Fruit fly (Drosophila melanogaster) whole organism, larva: Measurements from ENCODE around the gene CG32198.

Experiments
- noc ChIP-seq: fragments of 200-800 bp; sonication (Bioruptor generic); optimal IDR thresholded peaks from 3 replicates; lab custom pipeline; 2019; ENCODE audit warnings: missing biosample characterization, mild to moderate bottlenecking, missing genetic modification characterization, moderate library complexity

Gene CG32198

DNA sequence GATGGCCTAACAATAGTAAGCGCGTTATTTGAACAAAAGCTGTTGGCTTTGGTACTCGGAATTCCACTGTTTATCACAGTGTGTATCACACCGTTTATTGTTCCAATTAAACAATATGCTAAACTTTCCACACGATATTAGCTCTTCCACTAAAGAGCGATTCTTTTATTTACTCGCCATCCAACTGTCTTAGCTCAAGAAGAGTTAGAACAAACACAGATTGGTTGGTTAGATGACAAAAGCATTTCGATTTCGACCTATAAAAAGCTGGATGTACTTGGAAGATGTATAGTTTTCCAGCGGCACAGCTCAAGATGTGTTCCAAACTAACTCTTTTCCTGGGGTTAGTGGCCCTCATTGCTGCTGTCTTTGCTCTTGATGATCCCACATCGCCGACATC lies at the start of gene CG32198:
TSS of gene CG32198 (plus strand) at position 301 of the 400 bp plus-strand sequence.
- TF ChIP-seq noc (tag; lab: Kevin White, UChicago) = no peak

DNA sequence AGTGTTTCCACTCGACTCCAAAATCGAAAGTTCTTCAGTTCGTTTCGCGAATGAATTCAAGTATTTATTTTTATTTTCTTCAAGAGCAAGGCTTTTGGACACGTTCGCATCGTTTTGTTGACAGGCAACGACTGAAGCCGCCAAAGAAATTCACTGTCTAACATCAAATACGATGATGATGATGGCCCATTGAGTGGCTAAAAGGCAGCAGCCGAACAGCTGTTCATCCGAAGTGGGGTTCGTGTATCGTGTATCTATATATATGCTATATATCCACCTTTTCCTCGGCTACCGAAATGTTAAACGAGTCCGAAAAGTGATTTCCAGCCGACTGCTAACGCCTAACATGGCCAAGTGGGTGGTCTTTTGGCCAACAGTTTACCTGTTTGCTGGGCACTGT lies 24.4 kb upstream of the CG32198 start, which contains the start of gene AstC-R2:
TSS of gene AstC-R2 (minus strand) at position 133 of the 400 bp plus-strand sequence.
- no peak for TF ChIP-seq noc (tag; lab: Kevin White, UChicago)

DNA sequence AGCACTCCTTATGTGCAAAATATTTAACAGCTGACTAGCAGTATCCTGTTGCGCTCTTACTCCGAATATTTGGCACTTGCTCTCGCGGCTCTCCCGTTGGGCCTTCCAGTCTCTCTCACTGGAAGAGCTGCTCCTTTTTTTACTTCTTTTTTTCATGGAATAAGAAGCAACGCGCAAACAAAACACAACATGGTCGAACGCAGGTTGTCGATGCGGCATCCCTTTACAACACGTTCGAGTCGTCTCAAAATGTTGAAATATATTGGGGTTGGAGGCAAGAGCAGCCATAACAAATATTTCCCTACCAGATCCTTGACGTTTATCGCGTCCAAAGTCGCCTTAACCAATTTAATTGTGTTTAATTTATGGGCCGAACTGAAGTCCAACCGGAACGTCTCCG lies 13.1 kb downstream of the CG32198 start:
- TF ChIP-seq noc (tag; lab: Kevin White, UChicago) = no peak

DNA sequence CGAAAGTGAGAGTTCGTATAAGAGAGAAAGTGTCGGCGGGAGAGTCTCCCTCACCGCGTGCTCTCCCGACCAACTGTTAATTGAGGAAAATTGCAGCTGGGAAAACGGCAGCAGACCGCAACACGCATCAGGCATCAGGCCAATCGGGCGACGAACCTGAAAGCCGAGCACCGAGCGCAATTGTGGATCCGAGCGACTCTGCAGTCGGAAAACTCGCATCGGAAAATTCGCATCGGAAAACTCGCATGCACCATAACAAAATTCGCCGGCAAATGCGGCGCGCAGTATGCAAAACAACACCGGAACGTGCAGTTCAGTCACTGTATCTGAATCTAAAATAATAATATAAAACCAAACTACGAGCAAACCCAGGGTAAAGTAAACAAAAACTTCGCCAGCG lies 33.2 kb downstream of the CG32198 start, which contains the start of gene AstC-R1:
TSS of gene AstC-R1 (plus strand) at position 301 of the 400 bp plus-strand sequence.
- TF ChIP-seq noc (tag; lab: Kevin White, UChicago) = no peak
